Worm (Caenorhabditis elegans) whole organism, L2 larva: ENCODE measurements around the gene best-13.

Source experiments
- C34F6.9 ChIP-seq: fragments of 150-350 bp; optimal IDR thresholded peaks from 2 replicates; lab custom pipeline; 2014; ENCODE audit warnings: missing biosample characterization, missing genetic modification characterization
- F13H6.1 ChIP-seq: sonication (generic microtip); optimal IDR thresholded peaks from 2 replicates; lab custom pipeline; 2016; ENCODE audit warnings: missing genetic modification characterization, missing compliant biosample characterization
- R02D3.7 ChIP-seq: fragments of 150-350 bp; optimal IDR thresholded peaks from 2 replicates; lab custom pipeline; 2014; ENCODE audit warnings: missing biosample characterization, missing genetic modification characterization
- ZK546.5 ChIP-seq: sonication (generic microtip); optimal IDR thresholded peaks from 2 replicates; lab custom pipeline; 2017; ENCODE audit warnings: missing biosample characterization, missing genetic modification characterization
- aly-2 ChIP-seq: fragments of 150-350 bp; optimal IDR thresholded peaks from 2 replicates; lab custom pipeline; 2014; ENCODE audit warnings: missing biosample characterization, missing genetic modification characterization
- ama-1 ChIP-seq: fragments of 150-350 bp; optimal IDR thresholded peaks from 2 replicates; lab custom pipeline; 2018; ENCODE audit warnings: inconsistent platforms
- blmp-1 ChIP-seq: sonication (generic microtip); optimal IDR thresholded peaks from 2 replicates; lab custom pipeline; 2017; ENCODE audit warnings: missing genetic modification characterization, mild to moderate bottlenecking, missing compliant biosample characterization, antibody characterized with exemption, moderate library complexity; ENCODE audit not compliant: insufficient read depth
- ceh-82 ChIP-seq: fragments of 150-350 bp; optimal IDR thresholded peaks from 2 replicates; lab custom pipeline; 2014; ENCODE audit warnings: missing biosample characterization, missing genetic modification characterization
- crh-2 ChIP-seq: sonication (generic microtip); optimal IDR thresholded peaks from 2 replicates; lab custom pipeline; 2017; ENCODE audit warnings: missing biosample characterization, missing genetic modification characterization
- dmd-4 ChIP-seq: sonication (generic microtip); optimal IDR thresholded peaks from 2 replicates; lab custom pipeline; 2017; ENCODE audit warnings: missing biosample characterization, missing genetic modification characterization
- elt-3 ChIP-seq: sonication (generic microtip); optimal IDR thresholded peaks from 2 replicates; lab custom pipeline; 2017; ENCODE audit warnings: missing biosample characterization, missing genetic modification characterization
- fos-1 ChIP-seq: fragments of 150-350 bp; optimal IDR thresholded peaks from 2 replicates; lab custom pipeline; 2014; ENCODE audit warnings: missing biosample characterization, missing genetic modification characterization
- gmeb-1 ChIP-seq: fragments of 150-350 bp; optimal IDR thresholded peaks from 2 replicates; lab custom pipeline; 2014; ENCODE audit warnings: missing biosample characterization, missing genetic modification characterization
- lsy-2 ChIP-seq, 2 experiments: fragments of 150-350 bp in 1 of 2; sonication (generic microtip) in 1 of 2; optimal IDR thresholded peaks; 2 replicates each; lab custom pipeline; 2014 to 2017; ENCODE audit warnings: missing biosample characterization in 2 of 2, missing genetic modification characterization in 2 of 2
- mbf-1 ChIP-seq: sonication (generic microtip); optimal IDR thresholded peaks from 2 replicates; lab custom pipeline; 2017; ENCODE audit warnings: missing biosample characterization, missing genetic modification characterization
- mdl-1 ChIP-seq, 2 experiments: fragments of 150-350 bp in 1 of 2; sonication (generic microtip) in 1 of 2; optimal IDR thresholded peaks; 2 replicates each; lab custom pipeline; 2017; ENCODE audit warnings: missing biosample characterization in 2 of 2, missing genetic modification characterization in 2 of 2
- nhr-10 ChIP-seq: sonication (generic microtip); optimal IDR thresholded peaks from 2 replicates; lab custom pipeline; 2017; ENCODE audit warnings: missing biosample characterization, missing genetic modification characterization
- nhr-12 ChIP-seq: fragments of 150-350 bp; optimal IDR thresholded peaks from 2 replicates; lab custom pipeline; 2014; ENCODE audit warnings: missing biosample characterization, missing genetic modification characterization
- nhr-129 ChIP-seq: fragments of 150-350 bp; optimal IDR thresholded peaks from 2 replicates; lab custom pipeline; 2014; ENCODE audit warnings: missing biosample characterization, missing genetic modification characterization
- nhr-21 ChIP-seq: fragments of 150-350 bp; optimal IDR thresholded peaks from 2 replicates; lab custom pipeline; 2014; ENCODE audit warnings: missing biosample characterization, missing genetic modification characterization
- nhr-237 ChIP-seq: fragments of 150-350 bp; optimal IDR thresholded peaks from 2 replicates; lab custom pipeline; 2014; ENCODE audit warnings: missing biosample characterization, missing genetic modification characterization
- nhr-25 ChIP-seq: fragments of 150-350 bp; sonication (generic microtip); optimal IDR thresholded peaks from 3 replicates; lab custom pipeline; 2014; ENCODE audit warnings: missing biosample characterization, missing genetic modification characterization
- nhr-77 ChIP-seq: fragments of 150-350 bp; optimal IDR thresholded peaks from 2 replicates; lab custom pipeline; 2014; ENCODE audit warnings: missing biosample characterization, missing genetic modification characterization
- peb-1 ChIP-seq: fragments of 150-350 bp; optimal IDR thresholded peaks from 2 replicates; lab custom pipeline; 2014; ENCODE audit warnings: missing biosample characterization, missing genetic modification characterization
- sem-4 ChIP-seq: fragments of 150-350 bp; optimal IDR thresholded peaks from 2 replicates; lab custom pipeline; 2014; ENCODE audit warnings: missing biosample characterization, missing genetic modification reagents, missing genetic modification characterization
- sma-3 ChIP-seq: sonication (generic microtip); optimal IDR thresholded peaks from 2 replicates; lab custom pipeline; 2016; ENCODE audit warnings: missing genetic modification reagents, missing genetic modification characterization, missing compliant biosample characterization
- sma-9 ChIP-seq, 2 experiments: fragments of 150-350 bp in 1 of 2; sonication (generic microtip) in 1 of 2; optimal IDR thresholded peaks; 2 replicates each; lab custom pipeline; 2014 to 2016; ENCODE audit warnings: missing genetic modification characterization in 2 of 2, mild to moderate bottlenecking in 1 of 2, missing biosample characterization in 1 of 2, missing compliant biosample characterization in 1 of 2, missing genetic modification reagents in 1 of 2, moderate library complexity in 1 of 2
- snpc-4 ChIP-seq: fragments of 150-350 bp; optimal IDR thresholded peaks from 2 replicates; lab custom pipeline; 2014; ENCODE audit warnings: missing biosample characterization, missing genetic modification characterization
- unc-39 ChIP-seq: fragments of 150-350 bp; optimal IDR thresholded peaks from 2 replicates; lab custom pipeline; 2014; ENCODE audit warnings: missing biosample characterization, missing genetic modification characterization
- unc-55 ChIP-seq: fragments of 150-350 bp; sonication (generic microtip); optimal IDR thresholded peaks from 3 replicates; lab custom pipeline; 2014; ENCODE audit warnings: missing biosample characterization, missing genetic modification reagents, missing genetic modification characterization
- unc-62 ChIP-seq: fragments of 150-350 bp; optimal IDR thresholded peaks from 2 replicates; lab custom pipeline; 2014; ENCODE audit warnings: missing biosample characterization, missing genetic modification reagents, missing genetic modification characterization
- ztf-11 ChIP-seq: sonication (generic microtip); optimal IDR thresholded peaks from 2 replicates; lab custom pipeline; 2017; ENCODE audit warnings: missing biosample characterization, missing genetic modification characterization
- ztf-4 ChIP-seq: fragments of 150-350 bp; optimal IDR thresholded peaks from 2 replicates; lab custom pipeline; 2014; ENCODE audit warnings: missing biosample characterization, missing genetic modification characterization

best-13 gene

ce11 chrIV:9875646-9876045 is 28.1 kb upstream of the best-13 start:
- peak; percentile 37 for TF ChIP-seq nhr-129
- TF ChIP-seq aly-2 (tag; lab: Kevin White, UChicago): no peak
- TF ChIP-seq unc-55 (GFP tag; lab: Kevin White, UChicago): no peak
- no peak for TF ChIP-seq nhr-77 (tag; lab: Kevin White, UChicago)
- TF ChIP-seq crh-2 (tag; lab: Kevin White, UChicago): peak; percentile 53
- no peak for TF ChIP-seq R02D3.7 (tag; lab: Kevin White, UChicago)
- TF ChIP-seq ztf-4: peak; percentile 45
- peak in 1 of 2 experiments; percentile 47 for TF ChIP-seq mdl-1 (tag; optimal IDR thresholded peaks at IDR 0.05; lab: Kevin White, UChicago)
- TF ChIP-seq elt-3 (tag; lab: Kevin White, UChicago): no peak
- peak; percentile 75 for TF ChIP-seq nhr-21
- TF ChIP-seq sma-3 (GFP tag; lab: Kevin White, UChicago): peak; percentile 54
- peak; percentile 95 for TF ChIP-seq fos-1 (tag; lab: Kevin White, UChicago)
- TF ChIP-seq blmp-1: peak; percentile 79
- TF ChIP-seq sma-9 (GFP tag; optimal IDR thresholded peaks at IDR 0.05; lab: Kevin White, UChicago): peak; percentile 91
- TF ChIP-seq sma-9 (tag; optimal IDR thresholded peaks at IDR 0.05; lab: Kevin White, UChicago): no peak
- TF ChIP-seq nhr-25 (tag; lab: Kevin White, UChicago): peak; percentile 81
- TF ChIP-seq ZK546.5 (tag; lab: Kevin White, UChicago): no peak
- TF ChIP-seq lsy-2 (tag; optimal IDR thresholded peaks at IDR 0.05; lab: Kevin White, UChicago): peak in 1 of 2 experiments; percentile 38
- TF ChIP-seq gmeb-1 (tag; lab: Kevin White, UChicago): peak; percentile 40
- TF ChIP-seq unc-39: no peak
- no peak for TF ChIP-seq peb-1 (tag; lab: Kevin White, UChicago)

- TF ChIP-seq ceh-82 (tag; lab: Kevin White, UChicago) (no peak), ZK546.5 (tag; lab: Kevin White, UChicago) (no peak), sem-4 (tag; lab: Kevin White, UChicago) (no peak), blmp-1 (no peak), nhr-10 (tag; lab: Kevin White, UChicago) (no peak), nhr-12 (no peak), nhr-129 (no peak), dmd-4 (no peak), unc-55 (GFP tag; lab: Kevin White, UChicago) (no peak), nhr-21 (no peak), sma-9 (GFP tag; optimal IDR thresholded peaks at IDR 0.05; lab: Kevin White, UChicago) (no peak), sma-9 (tag; optimal IDR thresholded peaks at IDR 0.05; lab: Kevin White, UChicago) (no peak), crh-2 (tag; lab: Kevin White, UChicago) (no peak), aly-2 (tag; lab: Kevin White, UChicago) (no peak), ztf-11 (no peak), nhr-77 (tag; lab: Kevin White, UChicago) (no peak), nhr-237 (tag; lab: Kevin White, UChicago) (no peak), lsy-2 (tag; optimal IDR thresholded peaks at IDR 0.05; lab: Kevin White, UChicago) (no peak), gmeb-1 (tag; lab: Kevin White, UChicago) (no peak), ama-1 (lab: Kevin White, UChicago) (no peak)
These were observed 24.8 kb upstream of the best-13 start, which contains the start of gene nhr-4 for ce11 chrIV:9878893-9879379. nhr-4 (plus strand) TSS chrIV:9879329.

ce11 chrIV:9884257-9884656 is 19.5 kb upstream of the best-13 start, which contains the start of the genes prp-18 and mccc-1:
prp-18 (minus strand) TSS chrIV:9884383.
mccc-1 (plus strand) TSS chrIV:9884570.
- no peak for TF ChIP-seq mbf-1
- TF ChIP-seq sma-3 (GFP tag; lab: Kevin White, UChicago): no peak
- TF ChIP-seq fos-1 (tag; lab: Kevin White, UChicago): peak; percentile 47
- peak; percentile 11 for TF ChIP-seq sem-4 (tag; lab: Kevin White, UChicago)
- peak; percentile 21 for TF ChIP-seq gmeb-1 (tag; lab: Kevin White, UChicago)
- TF ChIP-seq crh-2 (tag; lab: Kevin White, UChicago): peak; percentile 60
- no peak for TF ChIP-seq ztf-11
- peak; percentile 90 for TF ChIP-seq C34F6.9
- no peak for TF ChIP-seq nhr-25 (tag; lab: Kevin White, UChicago)
- peak; percentile 23 for TF ChIP-seq sma-9 (GFP tag; optimal IDR thresholded peaks at IDR 0.05; lab: Kevin White, UChicago)
- TF ChIP-seq sma-9 (tag; optimal IDR thresholded peaks at IDR 0.05; lab: Kevin White, UChicago): no peak
- TF ChIP-seq unc-55 (GFP tag; lab: Kevin White, UChicago): peak; percentile 82
- TF ChIP-seq nhr-129: peak; percentile 51
- TF ChIP-seq F13H6.1 (tag; lab: Kevin White, UChicago): no peak
- no peak for TF ChIP-seq aly-2 (tag; lab: Kevin White, UChicago)
- no peak for TF ChIP-seq unc-62
- no peak for TF ChIP-seq R02D3.7 (tag; lab: Kevin White, UChicago)

- TF ChIP-seq dmd-4: no peak
- TF ChIP-seq snpc-4 (tag; lab: Kevin White, UChicago): no peak
- no peak for TF ChIP-seq R02D3.7 (tag; lab: Kevin White, UChicago)
- no peak for TF ChIP-seq nhr-25 (tag; lab: Kevin White, UChicago)
These were observed 13.9 kb upstream of the best-13 start, which contains the start of gene ttbk-3 for ce11 chrIV:9889857-9890256. ttbk-3 (minus strand) TSS chrIV:9889957.
